Fruit fly (Drosophila melanogaster) whole organism, embryonic: ENCODE results near the gene CG5056.

Experiments used
- Adf1 ChIP-seq: fragments of 200-800 bp; sonication (Bioruptor generic); IDR thresholded peaks from 2 replicates; pipeline ENCODE4 v1.3.6; 2022; ENCODE audit warnings: missing biosample characterization, missing genetic modification characterization
- Atf6 ChIP-seq: fragments of 200-800 bp; sonication (Bioruptor generic); IDR thresholded peaks from 2 replicates; pipeline ENCODE4 v1.3.6; 2022; ENCODE audit warnings: missing biosample characterization, missing genetic modification characterization
- Blimp-1 ChIP-seq: fragments of 200-800 bp; sonication (Bioruptor generic); optimal IDR thresholded peaks from 3 replicates; lab custom pipeline; 2018; ENCODE audit warnings: missing biosample characterization, missing genetic modification characterization, mild to moderate bottlenecking, moderate library complexity, missing genetic modification reagents
- Bteb2 ChIP-seq: fragments of 200-800 bp; sonication (Bioruptor generic); optimal IDR thresholded peaks from 2 replicates; lab custom pipeline; 2016; ENCODE audit warnings: missing biosample characterization, missing genetic modification characterization
- CG1024 ChIP-seq: fragments of 200-800 bp; sonication (Bioruptor generic); IDR thresholded peaks from 2 replicates; pipeline ENCODE4 v1.3.6; 2022; ENCODE audit warnings: missing biosample characterization, missing genetic modification characterization
- CG12659 ChIP-seq: fragments of 200-800 bp; sonication (Bioruptor generic); optimal IDR thresholded peaks from 3 replicates; lab custom pipeline; 2017; ENCODE audit warnings: mild to moderate bottlenecking, missing biosample characterization, missing genetic modification reagents, missing genetic modification characterization
- CG13775 ChIP-seq: fragments of 200-800 bp; sonication (Bioruptor generic); optimal IDR thresholded peaks from 3 replicates; lab custom pipeline; 2017; ENCODE audit warnings: missing biosample characterization, mild to moderate bottlenecking, missing genetic modification characterization
- CG15011 ChIP-seq: fragments of 200-800 bp; sonication (Bioruptor generic); optimal IDR thresholded peaks from 3 replicates; lab custom pipeline; 2018; ENCODE audit warnings: missing biosample characterization, mild to moderate bottlenecking, missing genetic modification characterization
- CG15269 ChIP-seq: fragments of 200-800 bp; sonication (Bioruptor generic); optimal IDR thresholded peaks from 2 replicates; lab custom pipeline; 2018; ENCODE audit warnings: missing biosample characterization, mild to moderate bottlenecking, missing genetic modification characterization, moderate library complexity
- CG1602 ChIP-seq: fragments of 200-800 bp; sonication (Bioruptor generic); optimal IDR thresholded peaks from 3 replicates; lab custom pipeline; 2016; ENCODE audit warnings: missing biosample characterization, missing genetic modification characterization
- CG1603 ChIP-seq: fragments of 200-800 bp; sonication (Bioruptor generic); optimal IDR thresholded peaks from 2 replicates; lab custom pipeline; 2019; ENCODE audit warnings: missing biosample characterization, mild to moderate bottlenecking, missing genetic modification characterization, moderate library complexity
- CG30020 ChIP-seq: fragments of 200-800 bp; optimal IDR thresholded peaks from 2 replicates; lab custom pipeline; 2019; ENCODE audit warnings: missing biosample characterization, mild to moderate bottlenecking, missing genetic modification characterization, moderate library complexity
- CG33557 ChIP-seq: fragments of 200-800 bp; sonication (Bioruptor generic); optimal IDR thresholded peaks from 2 replicates; lab custom pipeline; 2019; ENCODE audit warnings: missing biosample characterization, mild to moderate bottlenecking, missing genetic modification characterization, moderate library complexity
- CG3838 ChIP-seq: fragments of 200-800 bp; sonication (Bioruptor generic); optimal IDR thresholded peaks from 3 replicates; lab custom pipeline; 2016; ENCODE audit warnings: missing biosample characterization, missing genetic modification characterization
- CG4404 ChIP-seq: fragments of 200-800 bp; sonication (Bioruptor generic); IDR thresholded peaks from 2 replicates; pipeline ENCODE4 v1.3.6; 2022; ENCODE audit warnings: missing biosample characterization, missing genetic modification characterization
- CG4617 ChIP-seq: fragments of 200-800 bp; sonication (Bioruptor generic); optimal IDR thresholded peaks from 3 replicates; lab custom pipeline; 2016; ENCODE audit warnings: missing biosample characterization, missing genetic modification characterization, borderline replicate concordance
- CG4820 ChIP-seq: fragments of 200-800 bp; sonication (Bioruptor generic); optimal IDR thresholded peaks from 3 replicates; lab custom pipeline; 2016; ENCODE audit warnings: missing biosample characterization, missing genetic modification characterization
- CG6765 ChIP-seq: fragments of 200-800 bp; sonication (Bioruptor generic); optimal IDR thresholded peaks from 3 replicates; lab custom pipeline; 2017; ENCODE audit warnings: missing biosample characterization, mild to moderate bottlenecking, missing genetic modification characterization
- CG8944 ChIP-seq: fragments of 200-800 bp; sonication (Bioruptor generic); optimal IDR thresholded peaks from 3 replicates; lab custom pipeline; 2016; ENCODE audit warnings: missing biosample characterization, missing genetic modification characterization
- CHES-1-like ChIP-seq: fragments of 200-800 bp; sonication (Bioruptor generic); optimal IDR thresholded peaks from 2 replicates; lab custom pipeline; 2016; ENCODE audit warnings: missing biosample characterization, missing genetic modification characterization
- D ChIP-seq, 2 experiments: fragments of 200-800 bp in 1 of 2; fragments of >200 bp in 1 of 2; sonication (Bioruptor generic) in 1 of 2; optimal IDR thresholded peaks; 2 replicates in 1 of 2; 3 replicates in 1 of 2; lab custom pipeline; 2017; ENCODE audit warnings: mild to moderate bottlenecking in 1 of 2, missing biosample characterization in 1 of 2, missing genetic modification characterization in 1 of 2, missing genetic modification reagents in 1 of 2
- Doc3 ChIP-seq: fragments of 200-800 bp; sonication (Bioruptor generic); IDR thresholded peaks from 3 replicates; pipeline ENCODE4 v1.3.6; 2022; ENCODE audit warnings: missing biosample characterization, missing genetic modification characterization; ENCODE audit not compliant: partially characterized antibody
- H15 ChIP-seq: fragments of 200-800 bp; sonication (Bioruptor generic); IDR thresholded peaks from 3 replicates; pipeline ENCODE4 v1.3.6; 2022; ENCODE audit warnings: missing biosample characterization, missing genetic modification characterization
- HLH54F ChIP-seq: fragments of 200-800 bp; sonication (Bioruptor generic); optimal IDR thresholded peaks from 3 replicates; lab custom pipeline; 2016; ENCODE audit warnings: missing biosample characterization, missing genetic modification characterization
- Hr3 ChIP-seq: fragments of 200-800 bp; sonication (Bioruptor generic); optimal IDR thresholded peaks from 3 replicates; lab custom pipeline; 2016; ENCODE audit warnings: missing biosample characterization, missing genetic modification characterization
- Lim3 ChIP-seq: fragments of 200-800 bp; sonication (Bioruptor generic); IDR thresholded peaks from 2 replicates; pipeline ENCODE4 v1.3.6; 2022; ENCODE audit warnings: missing biosample characterization, missing genetic modification characterization
- NC2β ChIP-seq: fragments of 200-800 bp; sonication (Bioruptor generic); optimal IDR thresholded peaks from 2 replicates; lab custom pipeline; 2016; ENCODE audit warnings: missing biosample characterization, missing genetic modification characterization
- Ptx1 ChIP-seq: fragments of 200-800 bp; sonication (Bioruptor generic); IDR thresholded peaks from 2 replicates; pipeline ENCODE4 v1.3.6; 2022; ENCODE audit warnings: missing biosample characterization, missing genetic modification characterization
- Sry-β ChIP-seq: fragments of 200-800 bp; sonication (Bioruptor generic); optimal IDR thresholded peaks from 2 replicates; lab custom pipeline; 2018; ENCODE audit warnings: missing biosample characterization, mild to moderate bottlenecking, missing genetic modification characterization, moderate library complexity
- ara ChIP-seq: fragments of 200-800 bp; sonication (Bioruptor generic); IDR thresholded peaks from 2 replicates; pipeline ENCODE4 v1.3.6; 2022; ENCODE audit warnings: missing biosample characterization, missing genetic modification characterization
- ash1 ChIP-seq: fragments of 200-800 bp; sonication (Bioruptor generic); optimal IDR thresholded peaks from 2 replicates; lab custom pipeline; 2018; ENCODE audit warnings: missing biosample characterization, mild to moderate bottlenecking, missing genetic modification characterization
- bsh ChIP-seq, 2 experiments: fragments of 200-800 bp; sonication (Bioruptor generic); optimal IDR thresholded peaks; 2 replicates each; lab custom pipeline; 2017 to 2018; ENCODE audit warnings: mild to moderate bottlenecking in 2 of 2, missing biosample characterization in 2 of 2, missing genetic modification characterization in 2 of 2, moderate library complexity in 1 of 2
- crc ChIP-seq: fragments of 200-800 bp; sonication (Bioruptor generic); optimal IDR thresholded peaks from 2 replicates; lab custom pipeline; 2016; ENCODE audit warnings: missing biosample characterization, missing genetic modification characterization
- cwo ChIP-seq: fragments of 200-800 bp; sonication (Bioruptor generic); optimal IDR thresholded peaks from 3 replicates; lab custom pipeline; 2017; ENCODE audit warnings: missing biosample characterization, missing genetic modification characterization, mild to moderate bottlenecking, moderate library complexity, missing genetic modification reagents
- dan ChIP-seq: fragments of 200-800 bp; sonication (Bioruptor generic); IDR thresholded peaks from 2 replicates; pipeline ENCODE4 v1.3.6; 2022; ENCODE audit warnings: missing biosample characterization, missing genetic modification characterization
- dati ChIP-seq: fragments of 200-800 bp; sonication (Bioruptor generic); IDR thresholded peaks from 2 replicates; pipeline ENCODE4 v1.3.6; 2022; ENCODE audit warnings: missing biosample characterization, missing genetic modification characterization
- grn ChIP-seq: fragments of 200-800 bp; sonication (Bioruptor generic); optimal IDR thresholded peaks from 3 replicates; lab custom pipeline; 2017; ENCODE audit warnings: missing biosample characterization, missing genetic modification characterization
- gro ChIP-seq: fragments of 200-800 bp; sonication (Bioruptor generic); optimal IDR thresholded peaks from 2 replicates; lab custom pipeline; 2016; ENCODE audit warnings: missing biosample characterization, missing genetic modification characterization
- hbn ChIP-seq: fragments of 200-800 bp; sonication (Bioruptor generic); IDR thresholded peaks from 2 replicates; pipeline ENCODE4 v1.3.6; 2022; ENCODE audit warnings: missing biosample characterization, missing genetic modification characterization; ENCODE audit not compliant: partially characterized antibody
- insv ChIP-seq, 2 experiments: fragments of 200-800 bp; sonication (Bioruptor generic); optimal IDR thresholded peaks; 3 replicates each; lab custom pipeline; 2016 to 2018; ENCODE audit warnings: missing biosample characterization in 2 of 2, missing genetic modification characterization in 2 of 2
- jumu ChIP-seq: fragments of 200-800 bp; sonication (Bioruptor generic); optimal IDR thresholded peaks from 3 replicates; lab custom pipeline; 2016; ENCODE audit warnings: missing biosample characterization, missing genetic modification characterization
- p53 ChIP-seq: fragments of 200-800 bp; sonication (Bioruptor generic); optimal IDR thresholded peaks from 2 replicates; lab custom pipeline; 2016; ENCODE audit warnings: missing biosample characterization, missing genetic modification characterization
- peb ChIP-seq: fragments of 200-800 bp; sonication (Bioruptor generic); IDR thresholded peaks from 2 replicates; pipeline ENCODE4 v1.3.6; 2022; ENCODE audit warnings: missing biosample characterization, missing genetic modification characterization
- pnt ChIP-seq: fragments of 200-800 bp; sonication (Bioruptor generic); optimal IDR thresholded peaks from 3 replicates; lab custom pipeline; 2016; ENCODE audit warnings: missing biosample characterization, missing genetic modification characterization
- scrt ChIP-seq: fragments of 200-800 bp; sonication (Bioruptor generic); optimal IDR thresholded peaks from 2 replicates; lab custom pipeline; 2018; ENCODE audit warnings: missing biosample characterization, mild to moderate bottlenecking, missing genetic modification characterization, moderate library complexity
- sens ChIP-seq: fragments of 200-800 bp; sonication (Bioruptor generic); peaks from one replicate; lab custom pipeline; 2016; ENCODE audit warnings: missing biosample characterization, missing genetic modification characterization
- tin ChIP-seq: fragments of 200-800 bp; sonication (Bioruptor generic); optimal IDR thresholded peaks from 3 replicates; lab custom pipeline; 2016; ENCODE audit warnings: missing biosample characterization, missing genetic modification characterization
- wek ChIP-seq: fragments of 200-800 bp; sonication (Bioruptor generic); optimal IDR thresholded peaks from 3 replicates; lab custom pipeline; 2018; ENCODE audit warnings: missing biosample characterization, mild to moderate bottlenecking, missing genetic modification characterization, moderate library complexity
- zen ChIP-seq: fragments of 200-800 bp; sonication (Bioruptor generic); optimal IDR thresholded peaks from 3 replicates; lab custom pipeline; 2018; ENCODE audit warnings: missing biosample characterization, mild to moderate bottlenecking, missing genetic modification characterization, moderate library complexity

CG5056 gene

dm6 chr2L:10386208-10386805 is 19.8 kb downstream of the CG5056 start, which contains the start of the genes Cdk1 and mRpS7 (continued):
- TF ChIP-seq ash1 (GFP tag; lab: Kevin White, UChicago), result no peak
- peak; percentile 100 for TF ChIP-seq CG30020
- no peak for TF ChIP-seq D (optimal IDR thresholded peaks at IDR 0.05; lab: Kevin White, UChicago)
- TF ChIP-seq D (GFP tag; optimal IDR thresholded peaks at IDR 0.05; lab: Kevin White, UChicago), result peak; percentile 64
- TF ChIP-seq CG15269 (tag; lab: Kevin White, UChicago), result peak; percentile 83
- peak; percentile 69; the same call in 1 of the 2 replicates for TF ChIP-seq CG1024 (GFP tag; lab: Robert Waterston, UW)
- TF ChIP-seq CG6765 (GFP tag; lab: Kevin White, UChicago), result no peak
- no peak for TF ChIP-seq peb (GFP tag; lab: Robert Waterston, UW)
- no peak for TF ChIP-seq Doc3 (GFP tag; lab: Robert Waterston, UW)
- no peak for TF ChIP-seq grn (GFP tag; lab: Kevin White, UChicago)
- TF ChIP-seq sens (GFP tag; lab: Kevin White, UChicago), result peak; percentile 94
- TF ChIP-seq CG33557 (GFP tag; lab: Kevin White, UChicago), result peak; percentile 40
- peak; percentile 38 for TF ChIP-seq scrt (GFP tag; lab: Kevin White, UChicago)
- peak; percentile 79 for TF ChIP-seq Atf6 (GFP tag; lab: Robert Waterston, UW)
- TF ChIP-seq crc, result peak; percentile 10
- TF ChIP-seq CG12659 (GFP tag; lab: Kevin White, UChicago), result peak; percentile 76
- peak; percentile 47 for TF ChIP-seq CHES-1-like (GFP tag; lab: Kevin White, UChicago)
- TF ChIP-seq Bteb2 (GFP tag; lab: Kevin White, UChicago), result peak; percentile 69
- TF ChIP-seq HLH54F (GFP tag; lab: Kevin White, UChicago), result peak; percentile 64
- peak; percentile 31 for TF ChIP-seq NC2β (GFP tag; lab: Kevin White, UChicago)
- TF ChIP-seq ara (GFP tag; lab: Robert Waterston, UW), result no peak
- peak; percentile 98 for TF ChIP-seq CG1603 (tag; lab: Kevin White, UChicago)
- TF ChIP-seq Ptx1, result peak; percentile 65
- no peak for TF ChIP-seq Sry-β (GFP tag; lab: Kevin White, UChicago)
- no peak for TF ChIP-seq p53
- peak; percentile 42 for TF ChIP-seq CG8944 (GFP tag; lab: Kevin White, UChicago)
- TF ChIP-seq cwo, result peak; percentile 44
- no peak for TF ChIP-seq Lim3
- peak; percentile 16; the same call in 1 of the 2 replicates for TF ChIP-seq dati (GFP tag; lab: Robert Waterston, UW)
- TF ChIP-seq jumu (GFP tag; lab: Kevin White, UChicago), result peak; percentile 33
- TF ChIP-seq Blimp-1 (GFP tag; lab: Kevin White, UChicago), result peak; percentile 55
- TF ChIP-seq dan (GFP tag; lab: Robert Waterston, UW), result no peak
- no peak for TF ChIP-seq insv (GFP tag; optimal IDR thresholded peaks at IDR 0.05; lab: Kevin White, UChicago)
- TF ChIP-seq pnt, result peak; percentile 57
- TF ChIP-seq tin (GFP tag; lab: Kevin White, UChicago), result peak; percentile 66
- peak; percentile 57 for TF ChIP-seq wek (GFP tag; lab: Kevin White, UChicago)
- peak; percentile 70 for TF ChIP-seq zen
- peak; percentile 70 for TF ChIP-seq CG1602 (GFP tag; lab: Kevin White, UChicago)
- TF ChIP-seq Hr3 (GFP tag; lab: Kevin White, UChicago), result peak; percentile 80
- peak; percentile 47; the same call in 1 of the 3 replicates for TF ChIP-seq H15 (GFP tag; lab: Robert Waterston, UW)
- peak; percentile 23 for TF ChIP-seq CG4617 (GFP tag; lab: Kevin White, UChicago)
- TF ChIP-seq bsh (GFP tag; optimal IDR thresholded peaks at IDR 0.05; lab: Kevin White, UChicago), result peak in 1 of 2 experiments; percentile 75
- TF ChIP-seq hbn (GFP tag; lab: Robert Waterston, UW), result no peak
- TF ChIP-seq CG15011, result peak; percentile 41
- peak; percentile 63 for TF ChIP-seq CG3838
- peak; percentile 48 for TF ChIP-seq CG4404 (GFP tag; lab: Robert Waterston, UW)
- TF ChIP-seq gro (GFP tag; lab: Kevin White, UChicago), result no peak
- peak; percentile 80 for TF ChIP-seq CG13775 (GFP tag; lab: Kevin White, UChicago)
- 0 out of 2 replicates have a peak, but pooled peaks have one; percentile 16 for TF ChIP-seq Adf1 (GFP tag; lab: Robert Waterston, UW)
- TF ChIP-seq CG4820 (GFP tag; lab: Kevin White, UChicago), result peak; percentile 70
